Fruit fly (Drosophila melanogaster) S2 (cell line): ENCODE results near the gene mbt.

Experiments
- CG8478 ChIP-seq: fragments of >200 bp; optimal IDR thresholded peaks from 2 replicates; lab custom pipeline; 2018
- CTCF ChIP-seq, 2 experiments: fragments of >200 bp; optimal IDR thresholded peaks; 2 replicates each; lab custom pipeline; 2018

DNA sequence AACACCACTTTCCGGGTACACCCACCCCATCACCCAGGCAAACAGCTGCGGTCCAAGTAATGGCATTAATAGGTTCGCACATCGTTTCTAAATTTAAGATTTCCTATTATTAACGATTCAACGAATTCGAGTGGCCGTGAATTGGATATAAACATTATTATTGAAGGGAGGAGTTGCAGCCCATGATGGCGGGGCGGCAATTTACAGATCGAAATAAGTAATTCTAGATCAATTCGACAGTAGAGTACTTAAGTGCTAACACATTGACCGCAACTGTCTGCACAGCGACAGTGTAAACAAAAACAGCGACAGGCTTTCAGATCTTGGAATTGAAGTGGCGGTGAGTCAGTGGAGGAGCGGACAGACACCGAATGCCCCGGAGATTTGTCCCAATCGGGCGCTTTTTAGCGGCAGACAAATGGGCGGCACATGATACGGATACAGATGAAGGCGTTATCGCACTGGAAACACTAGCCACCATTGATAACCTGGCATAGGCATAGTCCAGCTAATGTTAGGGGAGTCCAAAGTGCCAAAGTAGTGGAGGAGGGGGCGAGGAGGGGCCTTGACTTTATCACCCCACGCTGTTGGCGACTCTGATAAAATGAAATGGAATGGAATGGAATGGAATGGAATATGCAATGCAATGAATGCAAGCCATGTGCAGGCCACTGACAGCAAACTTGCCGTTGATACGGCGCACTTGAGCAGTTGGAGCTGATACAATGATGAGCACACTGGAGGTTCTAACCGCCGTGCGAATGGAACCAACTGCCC is 22.9 kb downstream of the mbt start:
- TF ChIP-seq CG8478 (lab: Kevin White, UChicago) (no peak), CTCF (optimal IDR thresholded peaks at IDR 0.05; lab: Kevin White, UChicago) (no peak)
